Worm (Caenorhabditis elegans) whole organism, L1 larva: Measurements from ENCODE around the gene Y82E9BL.12.

ENCODE experiments used
- C04F5.9 ChIP-seq: sonication (generic microtip); optimal IDR thresholded peaks from 2 replicates; lab custom pipeline; 2016; ENCODE audit warnings: missing genetic modification characterization, missing compliant biosample characterization
- aha-1 ChIP-seq: fragments of 150-350 bp; optimal IDR thresholded peaks from 2 replicates; lab custom pipeline; 2014; ENCODE audit warnings: missing biosample characterization, missing genetic modification characterization
- alr-1 ChIP-seq: fragments of 200-800 bp; sonication (Bioruptor generic); optimal IDR thresholded peaks from 2 replicates; lab custom pipeline; 2018; ENCODE audit warnings: borderline replicate concordance, mild to moderate bottlenecking, missing genetic modification characterization, missing compliant biosample characterization
- aly-2 ChIP-seq: fragments of 150-350 bp; optimal IDR thresholded peaks from 2 replicates; lab custom pipeline; 2014; ENCODE audit warnings: missing biosample characterization, missing genetic modification characterization
- ama-1 ChIP-seq: fragments of 150-350 bp; optimal IDR thresholded peaks from 2 replicates; lab custom pipeline; 2014
- blmp-1 ChIP-seq: fragments of 150-350 bp; optimal IDR thresholded peaks from 2 replicates; lab custom pipeline; 2014; ENCODE audit warnings: missing biosample characterization, missing genetic modification characterization
- ceh-63 ChIP-seq: fragments of 200-800 bp; sonication (Bioruptor generic); optimal IDR thresholded peaks from 2 replicates; lab custom pipeline; 2018; ENCODE audit warnings: mild to moderate bottlenecking, missing genetic modification characterization, missing compliant biosample characterization
- ceh-8 ChIP-seq: fragments of 200-800 bp; sonication (Bioruptor generic); optimal IDR thresholded peaks from 2 replicates; lab custom pipeline; 2018; ENCODE audit warnings: mild to moderate bottlenecking, missing genetic modification characterization, moderate library complexity, missing compliant biosample characterization
- ceh-82 ChIP-seq, 3 experiments: fragments of 150-350 bp in 1 of 3; sonication (generic microtip) in 2 of 3; optimal IDR thresholded peaks; 2 replicates each; lab custom pipeline; 2014 to 2017; ENCODE audit warnings: missing biosample characterization in 3 of 3, missing genetic modification characterization in 3 of 3
- ces-1 ChIP-seq: fragments of 150-350 bp; optimal IDR thresholded peaks from 2 replicates; lab custom pipeline; 2014; ENCODE audit warnings: missing biosample characterization, missing genetic modification reagents, missing genetic modification characterization
- efl-1 ChIP-seq, 4 experiments: fragments of 150-350 bp; optimal IDR thresholded peaks in 3 of 4; peaks in 1 of 4; 1 replicate in 1 of 4; 2 replicates in 3 of 4; lab custom pipeline; 2014; ENCODE audit warnings: missing biosample characterization in 2 of 4, missing genetic modification characterization in 2 of 4, missing genetic modification reagents in 2 of 4
- egl-27 ChIP-seq, 2 experiments: fragments of 150-350 bp in 1 of 2; sonication (generic microtip); optimal IDR thresholded peaks; 3 replicates each; lab custom pipeline; 2017 to 2018; ENCODE audit warnings: missing biosample characterization in 2 of 2, missing genetic modification characterization in 2 of 2, missing genetic modification reagents in 2 of 2
- elt-2 ChIP-seq: sonication (generic microtip); optimal IDR thresholded peaks from 2 replicates; lab custom pipeline; 2016; ENCODE audit warnings: missing genetic modification characterization, mild to moderate bottlenecking, inconsistent platforms, missing compliant biosample characterization, missing genetic modification reagents
- elt-3 ChIP-seq, 6 experiments: fragments of 150-350 bp in 1 of 6; sonication (generic microtip); optimal IDR thresholded peaks; 2 replicates each; lab custom pipeline; 2017 to 2018; ENCODE audit warnings: missing biosample characterization in 6 of 6, missing genetic modification characterization in 6 of 6, inconsistent platforms in 1 of 6
- fkh-4 ChIP-seq: sonication (generic microtip); optimal IDR thresholded peaks from 2 replicates; lab custom pipeline; 2016; ENCODE audit warnings: missing compliant biosample characterization, missing genetic modification characterization, borderline replicate concordance
- fos-1 ChIP-seq: fragments of 150-350 bp; optimal IDR thresholded peaks from 2 replicates; lab custom pipeline; 2014; ENCODE audit warnings: missing biosample characterization, missing genetic modification characterization
- grh-1 ChIP-seq: fragments of 200-800 bp; sonication (Bioruptor generic); IDR thresholded peaks from 2 replicates; pipeline ENCODE4 v1.3.6; 2022; ENCODE audit warnings: missing genetic modification reagents, missing genetic modification characterization, missing compliant biosample characterization
- hlh-17 ChIP-seq: fragments of 200-800 bp; sonication (Bioruptor generic); optimal IDR thresholded peaks from 2 replicates; lab custom pipeline; 2018; ENCODE audit warnings: missing genetic modification characterization, mild to moderate bottlenecking, missing compliant biosample characterization, moderate library complexity, borderline replicate concordance
- hpl-2 ChIP-seq: fragments of 150-350 bp; optimal IDR thresholded peaks from 2 replicates; lab custom pipeline; 2014; ENCODE audit warnings: missing biosample characterization, missing genetic modification reagents, missing genetic modification characterization
- irx-1 ChIP-seq: sonication (generic microtip); optimal IDR thresholded peaks from 2 replicates; lab custom pipeline; 2016; ENCODE audit warnings: missing genetic modification characterization, missing compliant biosample characterization
- jun-1 ChIP-seq: fragments of 150-350 bp; optimal IDR thresholded peaks from 2 replicates; lab custom pipeline; 2014; ENCODE audit warnings: missing biosample characterization, missing genetic modification reagents, missing genetic modification characterization
- lin-13 ChIP-seq: fragments of 150-350 bp; optimal IDR thresholded peaks from 2 replicates; lab custom pipeline; 2014; ENCODE audit warnings: missing biosample characterization, missing genetic modification reagents, missing genetic modification characterization
- lin-14 ChIP-seq: fragments of 200-800 bp; sonication (Bioruptor generic); optimal IDR thresholded peaks from 2 replicates; lab custom pipeline; 2018; ENCODE audit warnings: mild to moderate bottlenecking, missing genetic modification characterization, moderate library complexity, missing compliant biosample characterization
- lin-35 ChIP-seq, 2 experiments: fragments of 150-350 bp; optimal IDR thresholded peaks; 2 replicates each; lab custom pipeline; 2014; ENCODE audit warnings: missing biosample characterization in 2 of 2, missing genetic modification characterization in 2 of 2, missing genetic modification reagents in 2 of 2
- lsy-2 ChIP-seq, 2 experiments: fragments of 150-350 bp; optimal IDR thresholded peaks; 2 replicates each; lab custom pipeline; 2014; ENCODE audit warnings: missing biosample characterization in 2 of 2, missing genetic modification characterization in 2 of 2
- mab-9 ChIP-seq: fragments of 200-800 bp; sonication (Bioruptor generic); IDR thresholded peaks from 2 replicates; pipeline ENCODE4 v1.3.6; 2022; ENCODE audit warnings: missing genetic modification reagents, missing genetic modification characterization, missing compliant biosample characterization
- mdl-1 ChIP-seq, 2 experiments: fragments of 150-350 bp; optimal IDR thresholded peaks; 2 replicates each; lab custom pipeline; 2014 to 2017; ENCODE audit warnings: missing biosample characterization in 2 of 2, missing genetic modification characterization in 2 of 2, inconsistent platforms in 1 of 2
- mef-2 ChIP-seq: fragments of 150-350 bp; optimal IDR thresholded peaks from 2 replicates; lab custom pipeline; 2014; ENCODE audit warnings: missing biosample characterization, missing genetic modification characterization
- mep-1 ChIP-seq: fragments of 150-350 bp; optimal IDR thresholded peaks from 2 replicates; lab custom pipeline; 2014; ENCODE audit warnings: missing biosample characterization, missing genetic modification characterization
- nhr-19 ChIP-seq: fragments of 200-800 bp; sonication (Bioruptor generic); conservative IDR thresholded peaks from 2 replicates; pipeline ENCODE4 v1.3.6; 2022; ENCODE audit warnings: missing genetic modification characterization, missing compliant biosample characterization
- nhr-20 ChIP-seq: sonication (generic microtip); optimal IDR thresholded peaks from 2 replicates; lab custom pipeline; 2016; ENCODE audit warnings: mild to moderate bottlenecking, missing genetic modification characterization, missing compliant biosample characterization
- nhr-237 ChIP-seq: fragments of 150-350 bp; optimal IDR thresholded peaks from 2 replicates; lab custom pipeline; 2014; ENCODE audit warnings: missing biosample characterization, missing genetic modification characterization
- nhr-28 ChIP-seq: fragments of 150-350 bp; optimal IDR thresholded peaks from 2 replicates; lab custom pipeline; 2014; ENCODE audit warnings: missing biosample characterization, missing genetic modification characterization
- nhr-47 ChIP-seq: sonication (generic microtip); optimal IDR thresholded peaks from 2 replicates; lab custom pipeline; 2016; ENCODE audit warnings: mild to moderate bottlenecking, missing genetic modification characterization, moderate library complexity, missing compliant biosample characterization
- nhr-71 ChIP-seq: sonication (generic microtip); optimal IDR thresholded peaks from 2 replicates; lab custom pipeline; 2016; ENCODE audit warnings: mild to moderate bottlenecking, missing genetic modification characterization, moderate library complexity, missing compliant biosample characterization
- nhr-85 ChIP-seq: sonication (generic microtip); peaks from one replicate; lab custom pipeline; 2016; ENCODE audit warnings: missing genetic modification characterization, inconsistent platforms, missing compliant biosample characterization
- nhr-90 ChIP-seq: sonication (generic microtip); optimal IDR thresholded peaks from 2 replicates; lab custom pipeline; 2016; ENCODE audit warnings: mild to moderate bottlenecking, missing genetic modification characterization, missing compliant biosample characterization; ENCODE audit not compliant: poor library complexity
- pag-3 ChIP-seq: sonication (generic microtip); optimal IDR thresholded peaks from 2 replicates; lab custom pipeline; 2017; ENCODE audit warnings: missing genetic modification characterization, mild to moderate bottlenecking, missing compliant biosample characterization, antibody characterized with exemption, borderline replicate concordance; ENCODE audit not compliant: insufficient read depth
- pax-3 ChIP-seq: fragments of 200-800 bp; sonication (Bioruptor generic); optimal IDR thresholded peaks from 2 replicates; lab custom pipeline; 2018; ENCODE audit warnings: mild to moderate bottlenecking, missing genetic modification characterization, moderate library complexity, missing compliant biosample characterization
- pqm-1 ChIP-seq: sonication (generic microtip); optimal IDR thresholded peaks from 3 replicates; lab custom pipeline; 2017; ENCODE audit warnings: missing biosample characterization, missing genetic modification characterization
- rnt-1 ChIP-seq: sonication (generic microtip); optimal IDR thresholded peaks from 2 replicates; lab custom pipeline; 2016; ENCODE audit warnings: mild to moderate bottlenecking, missing genetic modification characterization, moderate library complexity, missing compliant biosample characterization
- skn-1 ChIP-seq: fragments of 150-350 bp; optimal IDR thresholded peaks from 2 replicates; lab custom pipeline; 2014; ENCODE audit warnings: missing biosample characterization, missing genetic modification characterization
- swsn-7 ChIP-seq: sonication (generic microtip); optimal IDR thresholded peaks from 2 replicates; lab custom pipeline; 2016; ENCODE audit warnings: missing genetic modification characterization, missing compliant biosample characterization
- unc-130 ChIP-seq: fragments of 150-350 bp; optimal IDR thresholded peaks from 2 replicates; lab custom pipeline; 2017; ENCODE audit warnings: missing biosample characterization, missing genetic modification characterization, inconsistent platforms
- unc-86 ChIP-seq: sonication (generic microtip); optimal IDR thresholded peaks from 2 replicates; lab custom pipeline; 2016; ENCODE audit warnings: missing genetic modification characterization, missing compliant biosample characterization
- xbp-1 ChIP-seq: sonication (generic microtip); optimal IDR thresholded peaks from 2 replicates; lab custom pipeline; 2016; ENCODE audit warnings: missing genetic modification characterization, missing compliant biosample characterization
- zip-4 ChIP-seq: fragments of 200-800 bp; sonication (Bioruptor generic); optimal IDR thresholded peaks from 2 replicates; lab custom pipeline; 2018; ENCODE audit warnings: mild to moderate bottlenecking, missing genetic modification characterization, moderate library complexity, missing compliant biosample characterization
- ztf-4 ChIP-seq: fragments of 150-350 bp; optimal IDR thresholded peaks from 2 replicates; lab custom pipeline; 2014; ENCODE audit warnings: missing biosample characterization, missing genetic modification characterization

Y82E9BL.12 gene

DNA sequence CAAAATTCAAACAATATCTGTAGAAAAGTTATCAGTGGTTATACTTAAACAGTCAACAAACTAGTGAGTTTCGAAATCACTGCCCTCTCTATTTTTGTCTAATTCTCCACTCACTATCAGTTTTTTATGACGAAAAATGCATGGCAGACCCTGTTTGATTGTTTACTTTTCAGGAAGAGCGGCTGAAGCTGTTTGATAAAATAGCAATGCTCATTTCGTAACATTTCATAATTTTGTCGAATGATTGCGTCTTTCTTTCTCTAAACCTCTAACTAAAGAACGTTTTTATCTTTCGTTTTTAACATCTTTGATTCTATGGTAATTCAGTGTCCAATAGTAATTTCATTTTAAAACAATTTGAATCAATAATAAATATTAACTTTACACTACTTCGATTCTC is 29.8 kb upstream of the Y82E9BL.12 start:
- TF ChIP-seq zip-4 (peak; percentile 55), efl-1 (optimal IDR thresholded peaks at IDR 0.05; lab: Kevin White, UChicago) (no peak), efl-1 (GFP tag; optimal IDR thresholded peaks at IDR 0.05 in 1 of 2; lab: Kevin White, UChicago) (peak in 1 of 2 experiments; percentile 81), nhr-71 (tag; lab: Kevin White, UChicago) (peak; percentile 42), pqm-1 (peak; percentile 95), pax-3 (tag; lab: Kevin White, UChicago) (peak; percentile 25), unc-130 (tag; lab: Kevin White, UChicago) (no peak), elt-3 (tag; optimal IDR thresholded peaks at IDR 0.05; lab: Kevin White, UChicago) (peak in 1 of 6 experiments; percentile 43), C04F5.9 (tag; lab: Kevin White, UChicago) (no peak), egl-27 (tag; optimal IDR thresholded peaks at IDR 0.05; lab: Kevin White, UChicago) (no peak), nhr-20 (peak; percentile 37), nhr-90 (tag; lab: Kevin White, UChicago) (peak; percentile 3), nhr-47 (tag; lab: Kevin White, UChicago) (no peak), xbp-1 (tag; lab: Kevin White, UChicago) (no peak), lin-35 (GFP tag; optimal IDR thresholded peaks at IDR 0.05; lab: Kevin White, UChicago) (peak in 1 of 2 experiments; percentile 38), mdl-1 (tag; optimal IDR thresholded peaks at IDR 0.05; lab: Kevin White, UChicago) (peak in 1 of 2 experiments; percentile 27), hlh-17 (GFP tag; lab: Kevin White, UChicago) (no peak), jun-1 (tag; lab: Kevin White, UChicago) (peak; percentile 51), lsy-2 (tag; optimal IDR thresholded peaks at IDR 0.05; lab: Kevin White, UChicago) (peak in 1 of 2 experiments; percentile 29), hpl-2 (GFP tag; lab: Kevin White, UChicago) (peak; percentile 53), elt-2 (tag; lab: Kevin White, UChicago) (peak; percentile 98)

DNA sequence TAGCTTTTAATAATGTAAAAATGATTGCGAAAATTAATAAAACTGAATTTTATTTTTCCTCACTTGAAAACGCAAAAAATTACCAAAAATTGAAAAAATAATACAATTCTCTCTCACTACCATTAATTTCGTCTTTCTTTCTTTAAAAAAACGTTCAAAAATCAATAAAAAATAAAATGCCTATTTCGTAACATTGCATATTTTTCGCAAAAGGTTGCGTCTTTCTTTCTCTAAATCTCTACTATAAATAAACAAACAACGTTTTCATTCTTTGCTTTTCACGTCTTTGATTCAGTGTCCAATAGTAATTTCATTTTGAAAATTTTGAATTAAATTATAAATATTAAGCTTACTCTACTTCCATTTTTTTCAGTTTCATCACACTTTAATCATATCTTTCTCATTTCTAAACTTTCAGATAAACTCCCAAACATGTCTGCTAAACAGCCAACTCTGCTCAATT is 24.4 kb upstream of the Y82E9BL.12 start, which contains the start of gene fbxa-37:
Gene fbxa-37, plus strand, starts transcription at position 413 of the 463 bp plus-strand sequence.
- TF ChIP-seq fkh-4 (tag; lab: Kevin White, UChicago) (no peak), irx-1 (tag; lab: Kevin White, UChicago) (no peak), pqm-1 (no peak), mep-1 (tag; lab: Kevin White, UChicago) (no peak), ceh-8 (GFP tag; lab: Kevin White, UChicago) (no peak), lin-14 (GFP tag; lab: Kevin White, UChicago) (peak; percentile 61), nhr-85 (tag; lab: Kevin White, UChicago) (no peak), egl-27 (tag; optimal IDR thresholded peaks at IDR 0.05; lab: Kevin White, UChicago) (no peak), nhr-28 (no peak), lin-35 (GFP tag; optimal IDR thresholded peaks at IDR 0.05; lab: Kevin White, UChicago) (peak in 1 of 2 experiments; percentile 25), lin-13 (no peak), aha-1 (tag; lab: Kevin White, UChicago) (no peak), hpl-2 (GFP tag; lab: Kevin White, UChicago) (no peak), skn-1 (tag; lab: Kevin White, UChicago) (peak; percentile 61), rnt-1 (tag; lab: Kevin White, UChicago) (no peak), fos-1 (no peak), blmp-1 (tag; lab: Kevin White, UChicago) (no peak), nhr-237 (tag; lab: Kevin White, UChicago) (peak; percentile 67), pag-3 (no peak), ceh-63 (no peak), swsn-7 (peak; percentile 25), efl-1 (optimal IDR thresholded peaks at IDR 0.05; lab: Kevin White, UChicago) (peak; percentile 22 to 36), efl-1 (GFP tag; optimal IDR thresholded peaks at IDR 0.05 in 1 of 2; lab: Kevin White, UChicago) (peak; percentile 18 to 80), ztf-4 (tag; lab: Kevin White, UChicago) (no peak), mab-9 (GFP tag; lab: Robert Waterston, UW) (no peak), zip-4 (peak; percentile 92), nhr-90 (tag; lab: Kevin White, UChicago) (no peak), alr-1 (tag; lab: Kevin White, UChicago) (no peak), ama-1 (no peak), nhr-19 (GFP tag; lab: Robert Waterston, UW) (no peak), aly-2 (tag; lab: Kevin White, UChicago) (no peak), unc-86 (tag; lab: Kevin White, UChicago) (no peak), mef-2 (tag; lab: Kevin White, UChicago) (no peak), ceh-82 (tag; optimal IDR thresholded peaks at IDR 0.05; lab: Kevin White, UChicago) (peak in 2 of 3 experiments; percentile 32 to 34), ces-1 (GFP tag; lab: Kevin White, UChicago) (no peak), hlh-17 (GFP tag; lab: Kevin White, UChicago) (no peak), elt-2 (tag; lab: Kevin White, UChicago) (peak; percentile 2), grh-1 (no peak)
